Worm (Caenorhabditis elegans): ENCODE results near the gene srh-62.

srh-62 gene

ce11 chrV:415072-415471 is 12.1 kb upstream of the srh-62 start:
- TF ChIP-seq nhr-77 (tag; optimal IDR thresholded peaks at IDR 0.05): peak; percentile 54
- TF ChIP-seq ztf-11 (tag; optimal IDR thresholded peaks at IDR 0.05): no peak
- peak; percentile 55; the same call in 1 of the 2 replicates for TF ChIP-seq dmd-6 (GFP tag; IDR thresholded peaks at IDR 0.05)
- TF ChIP-seq snpc-1.2 (GFP tag; IDR thresholded peaks at IDR 0.05): no peak
- no peak for TF ChIP-seq madf-5 (GFP tag; IDR thresholded peaks at IDR 0.05)
- no peak for TF ChIP-seq dpl-1 (GFP tag; optimal IDR thresholded peaks at IDR 0.05)
- TF ChIP-seq zip-2 (tag; optimal IDR thresholded peaks at IDR 0.05): no peak
- TF ChIP-seq daf-16 (GFP tag; optimal IDR thresholded peaks at IDR 0.05): no peak
- peak; percentile 47 for TF ChIP-seq daf-16 (tag; optimal IDR thresholded peaks at IDR 0.05)
- TF ChIP-seq nhr-28 (tag; optimal IDR thresholded peaks at IDR 0.05): peak; percentile 60
- no peak for TF ChIP-seq lin-38 (GFP tag; IDR thresholded peaks at IDR 0.05)
- peak; percentile 80 for TF ChIP-seq pqm-1 (tag; optimal IDR thresholded peaks at IDR 0.05)
- no peak for TF ChIP-seq ceh-20 (GFP tag; IDR thresholded peaks at IDR 0.05)
- peak; percentile 61 for TF ChIP-seq php-3 (GFP tag; IDR thresholded peaks at IDR 0.05)

DNA sequence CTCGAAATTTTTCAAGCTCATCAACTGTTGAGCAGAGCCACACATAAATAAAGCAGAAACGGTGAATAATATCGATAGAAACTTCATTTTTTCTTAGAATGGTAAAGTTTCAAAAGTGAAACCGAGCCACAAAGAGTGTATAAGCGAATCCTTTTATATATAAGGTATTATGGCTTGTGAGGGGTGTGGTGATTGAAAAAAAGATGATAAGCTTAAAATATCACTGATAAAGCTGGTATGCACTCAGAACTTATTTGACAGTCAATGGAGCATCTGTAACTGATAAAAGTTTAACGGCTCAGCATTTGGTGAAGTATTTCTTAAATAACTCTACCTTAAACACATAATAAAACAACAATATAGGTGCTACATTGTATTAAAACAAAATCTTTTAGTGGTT is 11.7 kb upstream of the srh-62 start, which contains the start of gene dod-19:
dod-19 (minus strand) TSS at position 130 of the 400 bp plus-strand sequence.
- TF ChIP-seq dmd-6 (GFP tag; IDR thresholded peaks at IDR 0.05): peak; percentile 57
- TF ChIP-seq pqm-1 (tag; optimal IDR thresholded peaks at IDR 0.05): peak; percentile 79
- no peak for TF ChIP-seq mes-2 (tag; optimal IDR thresholded peaks at IDR 0.05; ENCODE audit: poor library complexity, severe bottlenecking)
- TF ChIP-seq attf-4 (tag; optimal IDR thresholded peaks at IDR 0.05): no peak
- no peak for TF ChIP-seq ces-1 (GFP tag; optimal IDR thresholded peaks at IDR 0.05)

- TF ChIP-seq hlh-11 (tag; optimal IDR thresholded peaks at IDR 0.05) (no peak), nhr-25 (tag; optimal IDR thresholded peaks at IDR 0.05; ENCODE audit: borderline replicate concordance, insufficient read depth) (no peak), aha-1 (tag) (peak; percentile 95), mdt-29 (GFP tag; IDR thresholded peaks at IDR 0.05) (no peak)
Observed at ce11 chrV:412820-413219, 9.9 kb upstream of the srh-62 start.

ce11 chrV:404210-404669 is 1.3 kb upstream of the srh-62 start, which contains the start of gene nhr-252:
Gene nhr-252 (plus strand): TSS chrV:404619.
- TF ChIP-seq madf-5 (GFP tag; IDR thresholded peaks at IDR 0.05): no peak
- no peak for TF ChIP-seq dmd-6 (GFP tag; IDR thresholded peaks at IDR 0.05)
- TF ChIP-seq ceh-28 (tag; optimal IDR thresholded peaks at IDR 0.05): no peak
- no peak for TF ChIP-seq mxl-2 (GFP tag; conservative IDR thresholded peaks at IDR 0.05)

ce11 chrV:399721-400120 is 3.2 kb downstream of the srh-62 start, which contains the start of gene scl-27:
Gene scl-27 (plus strand): TSS chrV:400021.
- peak in 1 of 2 experiments; percentile 11 for TF ChIP-seq unc-62 (GFP tag; optimal IDR thresholded peaks at IDR 0.05 in 1 of 2)
- TF ChIP-seq unc-62 (tag; optimal IDR thresholded peaks at IDR 0.05): no peak
- no peak for TF ChIP-seq ceh-32 (tag; optimal IDR thresholded peaks at IDR 0.05; ENCODE audit: poor library complexity)

ce11 chrV:396309-396708 is 6.6 kb downstream of the srh-62 start, which contains the start of gene nhr-253:
Gene nhr-253 (plus strand): TSS chrV:396593.
- TF ChIP-seq nhr-25 (tag; optimal IDR thresholded peaks at IDR 0.05; ENCODE audit: borderline replicate concordance, insufficient read depth): no peak
- TF ChIP-seq mdl-1 (tag; optimal IDR thresholded peaks at IDR 0.05): no peak
- TF ChIP-seq lsy-2 (tag; optimal IDR thresholded peaks at IDR 0.05): no peak
- no peak for TF ChIP-seq rbr-2 (tag; optimal IDR thresholded peaks at IDR 0.05)
- TF ChIP-seq tra-1 (GFP tag; IDR thresholded peaks at IDR 0.05): no peak
- no peak for TF ChIP-seq pqm-1 (tag; optimal IDR thresholded peaks at IDR 0.05)
- no peak for TF ChIP-seq daf-12 (tag; optimal IDR thresholded peaks at IDR 0.05)
